Worm (Caenorhabditis elegans) whole organism, L4 larva: ENCODE measurements around the gene Y39A1A.31.

Experiments used
- F37D6.2 ChIP-seq: sonication (generic microtip); optimal IDR thresholded peaks from 2 replicates; lab custom pipeline; 2016; ENCODE audit warnings: mild to moderate bottlenecking, missing genetic modification characterization, missing compliant biosample characterization
- T20F7.1 ChIP-seq: fragments of 200-800 bp; sonication (Bioruptor generic); optimal IDR thresholded peaks from 2 replicates; lab custom pipeline; 2018; ENCODE audit warnings: mild to moderate bottlenecking, missing genetic modification characterization, missing compliant biosample characterization
- T26A8.4 ChIP-seq: fragments of 200-800 bp; sonication (Bioruptor generic); IDR thresholded peaks from 2 replicates; pipeline ENCODE4 v1.3.6; 2022; ENCODE audit warnings: missing genetic modification characterization, missing compliant biosample characterization
- aly-2 ChIP-seq: sonication (generic microtip); optimal IDR thresholded peaks from 2 replicates; lab custom pipeline; 2018; ENCODE audit warnings: missing biosample characterization, missing genetic modification characterization
- attf-4 ChIP-seq: sonication (generic microtip); optimal IDR thresholded peaks from 3 replicates; lab custom pipeline; 2017; ENCODE audit warnings: missing biosample characterization, missing genetic modification characterization
- ceh-20 ChIP-seq: fragments of 200-800 bp; sonication (Bioruptor generic); IDR thresholded peaks from 2 replicates; pipeline ENCODE4 v1.3.6; 2022; ENCODE audit warnings: missing genetic modification reagents, missing genetic modification characterization, missing compliant biosample characterization
- ceh-32 ChIP-seq: sonication (generic microtip); optimal IDR thresholded peaks from 2 replicates; lab custom pipeline; 2016; ENCODE audit warnings: mild to moderate bottlenecking, missing genetic modification characterization, missing compliant biosample characterization; ENCODE audit not compliant: poor library complexity
- ceh-44 ChIP-seq: fragments of 200-800 bp; sonication (Bioruptor generic); IDR thresholded peaks from 2 replicates; pipeline ENCODE4 v1.3.6; 2022; ENCODE audit warnings: missing genetic modification reagents, missing genetic modification characterization, missing compliant biosample characterization
- ces-1 ChIP-seq: fragments of 150-350 bp; sonication (generic microtip); optimal IDR thresholded peaks from 4 replicates; lab custom pipeline; 2014; ENCODE audit warnings: missing biosample characterization, missing genetic modification reagents, missing genetic modification characterization
- ctbp-1 ChIP-seq: fragments of 200-800 bp; sonication (Bioruptor generic); IDR thresholded peaks from 2 replicates; pipeline ENCODE4 v1.3.6; 2022; ENCODE audit warnings: missing genetic modification reagents, missing genetic modification characterization, missing compliant biosample characterization
- daf-16 ChIP-seq, 3 experiments: sonication (generic microtip); optimal IDR thresholded peaks; 2 replicates each; lab custom pipeline; 2016 to 2017; ENCODE audit warnings: missing genetic modification characterization in 3 of 3, missing genetic modification reagents in 3 of 3, mild to moderate bottlenecking in 2 of 3, missing compliant biosample characterization in 2 of 3, missing biosample characterization in 1 of 3, moderate library complexity in 1 of 3
- daf-8 ChIP-seq: fragments of 200-800 bp; sonication (Bioruptor generic); IDR thresholded peaks from 2 replicates; pipeline ENCODE4 v1.3.6; 2022; ENCODE audit warnings: missing genetic modification characterization, missing compliant biosample characterization
- dmd-6 ChIP-seq: fragments of 200-800 bp; sonication (Bioruptor generic); IDR thresholded peaks from 2 replicates; pipeline ENCODE4 v1.3.6; 2022; ENCODE audit warnings: missing genetic modification reagents, missing genetic modification characterization, missing compliant biosample characterization
- dmd-9 ChIP-seq: fragments of 200-800 bp; sonication (Bioruptor generic); IDR thresholded peaks from 2 replicates; pipeline ENCODE4 v1.3.6; 2022; ENCODE audit warnings: missing genetic modification reagents, missing genetic modification characterization, missing compliant biosample characterization
- duxl-1 ChIP-seq: sonication (generic microtip); optimal IDR thresholded peaks from 2 replicates; lab custom pipeline; 2016; ENCODE audit warnings: mild to moderate bottlenecking, missing genetic modification characterization, moderate library complexity, missing compliant biosample characterization; ENCODE audit not compliant: poor library complexity
- fkh-10 ChIP-seq: fragments of 150-350 bp; optimal IDR thresholded peaks from 2 replicates; lab custom pipeline; 2014; ENCODE audit warnings: missing biosample characterization, missing genetic modification reagents, missing genetic modification characterization
- fos-1 ChIP-seq: fragments of 150-350 bp; optimal IDR thresholded peaks from 2 replicates; lab custom pipeline; 2014; ENCODE audit warnings: missing biosample characterization, missing genetic modification characterization
- hlh-11 ChIP-seq: fragments of 200-800 bp; sonication (Bioruptor generic); optimal IDR thresholded peaks from 2 replicates; lab custom pipeline; 2018; ENCODE audit warnings: mild to moderate bottlenecking, missing genetic modification characterization, missing compliant biosample characterization
- hlh-30 ChIP-seq: sonication (generic microtip); optimal IDR thresholded peaks from 2 replicates; lab custom pipeline; 2017; ENCODE audit warnings: antibody characterized with exemption, mild to moderate bottlenecking, missing genetic modification characterization, missing compliant biosample characterization; ENCODE audit not compliant: insufficient read depth
- lim-7 ChIP-seq: fragments of 200-800 bp; sonication (Bioruptor generic); IDR thresholded peaks from 2 replicates; pipeline ENCODE4 v1.3.6; 2022; ENCODE audit warnings: missing genetic modification characterization, missing compliant biosample characterization
- lin-13 ChIP-seq: fragments of 150-350 bp; optimal IDR thresholded peaks from 2 replicates; lab custom pipeline; 2014; ENCODE audit warnings: missing biosample characterization, missing genetic modification reagents, missing genetic modification characterization
- lin-39 ChIP-seq: fragments of 150-350 bp; optimal IDR thresholded peaks from 2 replicates; lab custom pipeline; 2014; ENCODE audit warnings: missing biosample characterization, missing genetic modification reagents, missing genetic modification characterization
- lir-3 ChIP-seq: sonication (generic microtip); optimal IDR thresholded peaks from 2 replicates; lab custom pipeline; 2016; ENCODE audit warnings: mild to moderate bottlenecking, missing genetic modification characterization, missing compliant biosample characterization
- madf-9 ChIP-seq: fragments of 200-800 bp; sonication (Bioruptor generic); conservative IDR thresholded peaks from 2 replicates; pipeline ENCODE4 v1.3.6; 2022; ENCODE audit warnings: missing genetic modification reagents, missing genetic modification characterization, missing compliant biosample characterization
- mdl-1 ChIP-seq, 2 experiments: fragments of 150-350 bp in 1 of 2; sonication (generic microtip) in 1 of 2; optimal IDR thresholded peaks; 2 replicates each; lab custom pipeline; 2014 to 2017; ENCODE audit warnings: missing biosample characterization in 2 of 2, missing genetic modification characterization in 2 of 2
- mes-2 ChIP-seq: sonication (generic microtip); optimal IDR thresholded peaks from 2 replicates; lab custom pipeline; 2016; ENCODE audit warnings: missing genotype, mild to moderate bottlenecking, missing genetic modification characterization, missing compliant biosample characterization; ENCODE audit not compliant: poor library complexity, severe bottlenecking
- nhr-10 ChIP-seq: fragments of 150-350 bp; optimal IDR thresholded peaks from 2 replicates; lab custom pipeline; 2014; ENCODE audit warnings: missing biosample characterization, missing genetic modification characterization
- nhr-111 ChIP-seq: fragments of 200-800 bp; sonication (Bioruptor generic); optimal IDR thresholded peaks from 2 replicates; lab custom pipeline; 2018; ENCODE audit warnings: mild to moderate bottlenecking, missing genetic modification characterization, missing compliant biosample characterization
- nhr-237 ChIP-seq: sonication (generic microtip); optimal IDR thresholded peaks from 2 replicates; lab custom pipeline; 2017; ENCODE audit warnings: missing biosample characterization, missing genetic modification characterization
- nhr-48 ChIP-seq: sonication (generic microtip); optimal IDR thresholded peaks from 2 replicates; lab custom pipeline; 2016; ENCODE audit warnings: mild to moderate bottlenecking, missing genetic modification characterization, missing compliant biosample characterization
- nhr-76 ChIP-seq: fragments of 150-350 bp; optimal IDR thresholded peaks from 2 replicates; lab custom pipeline; 2014; ENCODE audit warnings: missing biosample characterization, missing genetic modification characterization
- pha-4 ChIP-seq, 2 experiments: fragments of 150-350 bp in 1 of 2; fragments of 200-800 bp in 1 of 2; sonication (Bioruptor generic) in 1 of 2; IDR thresholded peaks in 1 of 2; optimal IDR thresholded peaks in 1 of 2; 2 replicates each; pipeline versions ENCODE4 v1.3.6 to Lab custom; 2014 to 2022; ENCODE audit warnings: missing genetic modification characterization in 2 of 2, missing genetic modification reagents in 2 of 2, missing biosample characterization in 1 of 2, missing compliant biosample characterization in 1 of 2
- php-3 ChIP-seq: fragments of 200-800 bp; sonication (Bioruptor generic); IDR thresholded peaks from 2 replicates; pipeline ENCODE4 v1.3.6; 2022; ENCODE audit warnings: missing genetic modification reagents, missing genetic modification characterization, missing compliant biosample characterization
- pqm-1 ChIP-seq: sonication (generic microtip); optimal IDR thresholded peaks from 2 replicates; lab custom pipeline; 2017; ENCODE audit warnings: missing biosample characterization, missing genetic modification characterization
- rbr-2 ChIP-seq: sonication (generic microtip); optimal IDR thresholded peaks from 2 replicates; lab custom pipeline; 2016; ENCODE audit warnings: missing genotype, missing genetic modification characterization, missing compliant biosample characterization
- saeg-2 ChIP-seq: fragments of 200-800 bp; sonication (Bioruptor generic); IDR thresholded peaks from 2 replicates; pipeline ENCODE4 v1.3.6; 2022; ENCODE audit warnings: missing genetic modification reagents, missing genetic modification characterization, missing compliant biosample characterization
- sdz-12 ChIP-seq: fragments of 200-800 bp; sonication (Bioruptor generic); optimal IDR thresholded peaks from 2 replicates; lab custom pipeline; 2018; ENCODE audit warnings: mild to moderate bottlenecking, missing genetic modification characterization, missing compliant biosample characterization
- skn-1 ChIP-seq: fragments of 150-350 bp; optimal IDR thresholded peaks from 2 replicates; lab custom pipeline; 2014; ENCODE audit warnings: missing biosample characterization, missing genetic modification characterization
- snpc-4 ChIP-seq: fragments of 150-350 bp; optimal IDR thresholded peaks from 2 replicates; lab custom pipeline; 2014; ENCODE audit warnings: missing biosample characterization, missing genetic modification characterization
- unc-130 ChIP-seq: sonication (generic microtip); optimal IDR thresholded peaks from 2 replicates; lab custom pipeline; 2016; ENCODE audit warnings: missing genetic modification reagents, missing genetic modification characterization, missing compliant biosample characterization
- vab-7 ChIP-seq: fragments of 200-800 bp; sonication (Bioruptor generic); IDR thresholded peaks from 2 replicates; pipeline ENCODE4 v1.3.6; 2022; ENCODE audit warnings: missing genetic modification reagents, missing genetic modification characterization, missing compliant biosample characterization
- zag-1 ChIP-seq: fragments of 150-350 bp; optimal IDR thresholded peaks from 2 replicates; lab custom pipeline; 2014; ENCODE audit warnings: missing biosample characterization, missing genetic modification characterization
- zfp-2 ChIP-seq: sonication (generic microtip); optimal IDR thresholded peaks from 2 replicates; lab custom pipeline; 2016; ENCODE audit warnings: mild to moderate bottlenecking, missing genetic modification characterization, missing compliant biosample characterization
- zfp-3 ChIP-seq: fragments of 200-800 bp; sonication (Bioruptor generic); conservative IDR thresholded peaks from 2 replicates; pipeline ENCODE4 v1.3.6; 2022; ENCODE audit warnings: missing genetic modification reagents, missing genetic modification characterization, missing compliant biosample characterization
- zip-11 ChIP-seq: fragments of 200-800 bp; sonication (Bioruptor generic); IDR thresholded peaks from 2 replicates; pipeline ENCODE4 v1.3.6; 2022; ENCODE audit warnings: missing genetic modification characterization, missing compliant biosample characterization
- ztf-11 ChIP-seq: fragments of 150-350 bp; optimal IDR thresholded peaks from 2 replicates; lab custom pipeline; 2014; ENCODE audit warnings: missing biosample characterization, missing genetic modification characterization

Gene Y39A1A.31

ce11 chrIII:10707461-10707860 lies 18.5 kb upstream of the Y39A1A.31 start, which contains the start of gene mrpl-12:
Gene mrpl-12 (plus strand): TSS chrIII:10707761.
- TF ChIP-seq ztf-11 (tag; lab: Kevin White, UChicago) (no peak), zfp-3 (GFP tag; lab: Robert Waterston, UW) (no peak), php-3 (GFP tag; lab: Robert Waterston, UW) (no peak), daf-16 (GFP tag; optimal IDR thresholded peaks at IDR 0.05; lab: Kevin White, UChicago) (no peak), daf-16 (tag; optimal IDR thresholded peaks at IDR 0.05; lab: Kevin White, UChicago) (no peak), unc-130 (GFP tag; lab: Kevin White, UChicago) (no peak), sdz-12 (GFP tag; lab: Kevin White, UChicago) (no peak), mdl-1 (tag; optimal IDR thresholded peaks at IDR 0.05; lab: Kevin White, UChicago) (no peak), ceh-32 (tag; lab: Kevin White, UChicago) (no peak), attf-4 (tag; lab: Kevin White, UChicago) (no peak), T26A8.4 (GFP tag; lab: Robert Waterston, UW) (no peak), snpc-4 (tag; lab: Kevin White, UChicago) (no peak), zag-1 (tag; lab: Kevin White, UChicago) (no peak), lim-7 (GFP tag; lab: Robert Waterston, UW) (no peak), duxl-1 (no peak), aly-2 (tag; lab: Kevin White, UChicago) (no peak), dmd-9 (GFP tag; lab: Robert Waterston, UW) (no peak), ces-1 (GFP tag; lab: Kevin White, UChicago) (no peak), nhr-48 (tag; lab: Kevin White, UChicago) (no peak), saeg-2 (GFP tag; lab: Robert Waterston, UW) (no peak)

- TF ChIP-seq T26A8.4 (GFP tag; lab: Robert Waterston, UW) (peak; percentile 86), duxl-1 (peak; percentile 44), zfp-3 (GFP tag; lab: Robert Waterston, UW) (no peak), lim-7 (GFP tag; lab: Robert Waterston, UW) (no peak), zag-1 (tag; lab: Kevin White, UChicago) (no peak), nhr-237 (tag; lab: Kevin White, UChicago) (no peak), F37D6.2 (tag; lab: Kevin White, UChicago) (peak; percentile 58), skn-1 (tag; lab: Kevin White, UChicago) (no peak), rbr-2 (tag; lab: Kevin White, UChicago) (peak; percentile 67), madf-9 (GFP tag; lab: Robert Waterston, UW) (peak; percentile 51), lin-13 (GFP tag; lab: Kevin White, UChicago) (peak; percentile 7), zfp-2 (tag; lab: Kevin White, UChicago) (peak; percentile 16), lin-39 (tag; lab: Kevin White, UChicago) (no peak), hlh-30 (tag; lab: Kevin White, UChicago) (peak; percentile 69), fkh-10 (GFP tag; lab: Kevin White, UChicago) (peak; percentile 33), nhr-76 (tag; lab: Kevin White, UChicago) (no peak), dmd-9 (GFP tag; lab: Robert Waterston, UW) (no peak), mes-2 (tag; lab: Kevin White, UChicago) (peak; percentile 84), ceh-44 (GFP tag; lab: Robert Waterston, UW) (no peak), pha-4 (GFP tag; IDR thresholded peaks at IDR 0.05; lab: Robert Waterston, UW) (0 out of 2 replicates have a peak, but pooled peaks have one; percentile 45), pha-4 (tag; optimal IDR thresholded peaks at IDR 0.05; lab: Kevin White, UChicago) (no peak), nhr-111 (no peak), nhr-10 (no peak), pqm-1 (peak; percentile 18), unc-130 (GFP tag; lab: Kevin White, UChicago) (peak; percentile 8), php-3 (GFP tag; lab: Robert Waterston, UW) (no peak), ceh-20 (GFP tag; lab: Robert Waterston, UW) (peak; percentile 63; the same call in 1 of the 2 replicates), dmd-6 (GFP tag; lab: Robert Waterston, UW) (peak; percentile 80), vab-7 (GFP tag; lab: Robert Waterston, UW) (no peak), T20F7.1 (GFP tag; lab: Kevin White, UChicago) (no peak), hlh-11 (tag; lab: Kevin White, UChicago) (peak; percentile 80), sdz-12 (GFP tag; lab: Kevin White, UChicago) (no peak), zip-11 (GFP tag; lab: Robert Waterston, UW) (no peak), lir-3 (tag; lab: Kevin White, UChicago) (no peak), ctbp-1 (GFP tag; lab: Robert Waterston, UW) (0 out of 2 replicates have a peak, but pooled peaks have one; percentile 30), fos-1 (tag; lab: Kevin White, UChicago) (no peak), daf-8 (GFP tag; lab: Robert Waterston, UW) (no peak)
Measured at ce11 chrIII:10706972-10707438, 18.0 kb upstream of the Y39A1A.31 start, which contains the start of the genes Y39A1A.21 and Y39A1A.22. Gene Y39A1A.21 (minus strand): TSS chrIII:10707022. Gene Y39A1A.22 (minus strand): TSS chrIII:10707028.
